Worm (Caenorhabditis elegans): ENCODE data around the gene T25D3.3.

T25D3.3 gene

DNA sequence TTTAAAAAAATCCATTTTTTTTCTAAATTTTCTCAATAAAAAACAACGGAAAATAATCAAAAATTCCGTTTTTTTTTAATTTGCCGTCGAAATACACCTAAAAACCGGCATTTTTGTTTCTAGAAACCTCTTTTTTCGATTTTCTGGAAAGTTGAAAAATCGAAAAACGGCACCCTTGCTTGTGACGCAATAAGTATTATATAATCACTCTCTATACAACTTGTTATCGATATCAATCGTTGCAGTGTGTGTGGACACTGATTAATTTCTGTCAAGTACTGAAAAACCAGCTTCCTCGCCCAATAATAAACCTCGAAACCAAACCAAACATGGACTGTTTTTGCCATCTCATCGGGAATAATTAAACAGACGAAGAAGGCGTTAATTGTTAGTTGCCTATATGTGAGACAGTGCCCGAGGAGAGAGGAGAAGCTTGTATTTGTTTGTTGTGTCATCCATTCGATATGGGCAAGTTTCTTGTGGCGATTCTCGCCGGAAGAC, 4.7 kb downstream of the T25D3.3 start:
- no peak for TF ChIP-seq T22C8.4 (GFP tag; IDR thresholded peaks at IDR 0.05)
- no peak for TF ChIP-seq med-1 (GFP tag; optimal IDR thresholded peaks at IDR 0.05; ENCODE audit: insufficient read depth)

DNA sequence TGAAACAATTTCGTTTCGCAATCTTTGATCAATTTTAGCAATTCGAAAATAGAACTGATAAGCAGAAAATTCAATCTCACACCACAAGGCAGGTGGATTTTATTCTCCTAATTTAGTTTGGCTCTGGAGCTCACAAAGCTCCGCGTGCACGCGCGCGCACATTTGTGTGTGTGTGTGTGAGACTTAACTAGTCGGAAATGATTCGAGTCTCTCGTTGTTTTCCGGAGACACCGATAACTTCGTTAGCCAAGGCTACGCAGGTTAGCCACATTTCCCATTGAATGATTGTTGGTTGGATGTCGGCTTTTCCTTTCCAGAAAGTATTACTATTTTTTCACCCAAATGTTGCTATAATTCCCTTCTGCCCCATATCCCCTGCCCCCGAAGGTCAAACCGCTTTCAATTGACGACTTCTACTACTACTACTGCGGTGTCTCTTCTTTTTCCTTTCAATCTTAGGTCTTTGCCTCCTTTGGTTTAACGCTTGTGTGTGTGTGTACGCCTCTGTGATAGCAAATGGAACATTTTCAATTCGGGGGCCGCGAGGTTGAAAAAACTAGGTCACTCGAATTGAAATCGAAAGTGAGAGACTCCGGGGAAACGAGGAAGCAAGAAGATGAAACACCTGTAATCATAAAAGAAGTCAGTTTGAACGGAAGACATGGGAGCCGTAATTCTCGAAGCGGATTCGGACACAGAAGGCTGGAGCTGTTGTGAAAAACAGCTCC, 5.8 kb downstream of the T25D3.3 start:
- TF ChIP-seq med-1 (GFP tag; optimal IDR thresholded peaks at IDR 0.05; ENCODE audit: insufficient read depth) (no peak), cog-1 (tag; optimal IDR thresholded peaks at IDR 0.05) (no peak), klf-2 (GFP tag; conservative IDR thresholded peaks at IDR 0.05) (no peak), tab-1 (GFP tag; IDR thresholded peaks at IDR 0.05) (no peak), T22C8.4 (GFP tag; IDR thresholded peaks at IDR 0.05) (no peak), ref-1 (GFP tag; conservative IDR thresholded peaks at IDR 0.05) (no peak), ztf-23 (GFP tag; IDR thresholded peaks at IDR 0.05) (no peak), flt-1 (GFP tag; IDR thresholded peaks at IDR 0.05) (no peak), ztf-29 (GFP tag; IDR thresholded peaks at IDR 0.05) (no peak)

DNA sequence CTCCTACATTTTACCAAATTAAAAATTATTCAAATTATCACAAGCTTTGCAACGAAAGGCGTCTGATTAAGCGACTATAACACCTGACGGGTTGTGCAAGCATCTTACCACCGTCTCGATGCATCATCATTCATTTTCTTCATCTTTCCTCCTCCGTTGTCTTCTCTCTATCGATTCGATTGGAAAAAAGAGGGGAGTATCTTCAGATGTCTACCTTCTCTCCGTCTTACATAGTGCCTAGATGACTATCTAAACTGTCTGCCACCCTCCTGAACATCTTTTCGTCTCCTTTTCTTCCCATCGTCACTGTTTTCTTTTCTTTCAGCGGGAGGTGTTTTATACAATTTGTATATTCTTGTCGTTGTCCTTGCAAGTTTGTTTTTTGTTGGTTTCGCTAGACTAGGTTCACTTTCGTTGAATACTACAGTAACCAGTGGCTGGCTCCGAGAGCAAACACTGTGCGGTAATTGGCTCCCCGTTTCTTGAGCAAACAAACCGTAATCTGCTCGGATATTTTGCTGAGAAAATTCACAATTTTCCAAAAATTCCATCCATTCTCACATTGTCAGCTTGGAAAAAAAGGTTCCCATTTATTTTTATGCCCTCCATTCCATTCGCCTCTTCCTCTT, 7.0 kb downstream of the T25D3.3 start:
- no peak for TF ChIP-seq ztf-29 (GFP tag; IDR thresholded peaks at IDR 0.05)
- no peak for TF ChIP-seq ref-1 (GFP tag; conservative IDR thresholded peaks at IDR 0.05)
- TF ChIP-seq T22C8.4 (GFP tag; IDR thresholded peaks at IDR 0.05): peak; percentile 43; the same call in 1 of the 2 replicates
- TF ChIP-seq med-1 (GFP tag; optimal IDR thresholded peaks at IDR 0.05; ENCODE audit: insufficient read depth): no peak
- peak; percentile 38 for TF ChIP-seq cog-1 (tag; optimal IDR thresholded peaks at IDR 0.05)

DNA sequence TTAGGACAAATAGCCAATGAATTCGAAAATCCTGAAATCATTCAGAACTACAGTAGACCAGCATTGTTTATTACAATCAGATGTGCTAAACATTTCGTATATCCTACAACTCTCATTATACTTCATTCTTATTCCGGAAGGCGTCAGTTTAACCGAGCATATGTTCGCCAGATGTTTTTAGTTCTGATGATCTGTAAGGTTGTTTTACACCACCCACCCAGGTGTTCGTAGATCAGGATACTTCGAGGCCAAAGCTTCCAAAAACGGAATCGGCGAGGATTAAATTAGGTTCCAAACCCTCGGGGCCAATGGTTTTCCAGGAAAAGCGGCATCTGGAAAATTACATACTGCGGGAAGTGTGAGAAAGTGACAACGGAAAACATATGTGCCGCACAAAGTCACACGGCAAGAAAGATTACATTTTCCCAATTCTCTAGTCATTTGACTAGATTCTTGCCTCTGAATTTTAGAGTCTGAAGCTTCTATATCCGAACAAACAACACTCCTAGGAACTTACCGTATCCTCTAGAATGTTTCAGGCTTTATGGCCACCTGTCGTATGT, 8.3 kb downstream of the T25D3.3 start:
- TF ChIP-seq klf-2 (GFP tag; conservative IDR thresholded peaks at IDR 0.05): no peak
- no peak for TF ChIP-seq med-1 (GFP tag; optimal IDR thresholded peaks at IDR 0.05; ENCODE audit: insufficient read depth)

DNA sequence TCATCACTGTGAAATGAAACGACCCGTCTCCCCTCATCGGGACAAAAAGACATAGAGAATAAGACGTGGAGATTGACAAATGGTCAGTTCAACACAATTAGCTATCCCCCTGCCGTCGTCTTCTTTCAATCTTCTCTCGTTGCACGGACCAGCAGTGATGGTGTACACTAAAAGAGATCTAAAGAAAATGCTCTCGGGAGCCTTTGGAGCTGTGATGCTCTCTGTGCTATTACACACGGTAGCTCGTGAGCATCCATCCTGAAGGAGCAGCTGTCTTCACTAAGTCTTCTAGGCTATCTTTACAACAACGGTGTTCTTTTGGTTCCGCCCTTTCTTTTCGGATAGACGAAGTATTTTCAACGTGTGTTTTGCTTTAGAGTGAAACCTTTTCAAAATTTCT, 8.9 kb downstream of the T25D3.3 start:
- TF ChIP-seq med-1 (GFP tag; optimal IDR thresholded peaks at IDR 0.05; ENCODE audit: insufficient read depth): no peak
- TF ChIP-seq klf-2 (GFP tag; conservative IDR thresholded peaks at IDR 0.05): no peak
- no peak for TF ChIP-seq tab-1 (GFP tag; IDR thresholded peaks at IDR 0.05)
- TF ChIP-seq ztf-23 (GFP tag; IDR thresholded peaks at IDR 0.05): no peak
- 0 out of 2 replicates have a peak, but pooled peaks have one; percentile 31 for TF ChIP-seq flt-1 (GFP tag; IDR thresholded peaks at IDR 0.05)
- TF ChIP-seq cog-1 (tag; optimal IDR thresholded peaks at IDR 0.05): peak; percentile 34

- TF ChIP-seq T22C8.4 (GFP tag; IDR thresholded peaks at IDR 0.05): no peak
- no peak for TF ChIP-seq klf-2 (GFP tag; conservative IDR thresholded peaks at IDR 0.05)
- no peak for TF ChIP-seq med-1 (GFP tag; optimal IDR thresholded peaks at IDR 0.05; ENCODE audit: insufficient read depth)
- TF ChIP-seq ref-1 (GFP tag; conservative IDR thresholded peaks at IDR 0.05): no peak
- TF ChIP-seq flt-1 (GFP tag; IDR thresholded peaks at IDR 0.05): no peak
- no peak for TF ChIP-seq cog-1 (tag; optimal IDR thresholded peaks at IDR 0.05)
- no peak for TF ChIP-seq ztf-29 (GFP tag; IDR thresholded peaks at IDR 0.05)
- TF ChIP-seq tab-1 (GFP tag; IDR thresholded peaks at IDR 0.05): no peak
- TF ChIP-seq ztf-23 (GFP tag; IDR thresholded peaks at IDR 0.05): no peak
These were observed 9.8 kb downstream of the T25D3.3 start, which contains the start of gene etr-1 for ce11 chrII:162182-162581. etr-1 (plus strand) TSS chrII:162374.

DNA sequence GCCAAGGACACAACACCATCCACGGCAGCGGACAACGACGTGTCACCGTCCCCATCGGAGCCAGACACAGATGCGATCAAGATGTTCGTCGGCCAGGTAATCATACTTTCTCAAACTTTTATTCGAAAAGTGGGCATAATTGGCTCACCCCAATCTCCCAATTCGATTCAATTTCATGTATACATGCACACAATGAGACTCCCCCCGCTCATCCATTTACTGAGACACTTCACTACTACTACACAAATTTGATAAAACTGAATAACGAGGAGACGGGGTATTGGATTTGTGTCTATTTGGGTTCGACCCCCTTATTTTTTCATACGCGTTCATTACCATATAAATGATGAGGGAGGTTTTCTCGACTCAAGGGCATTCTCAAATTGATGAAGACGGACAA, 10.8 kb downstream of the T25D3.3 start:
- TF ChIP-seq tab-1 (GFP tag; IDR thresholded peaks at IDR 0.05) (no peak), med-1 (GFP tag; optimal IDR thresholded peaks at IDR 0.05; ENCODE audit: insufficient read depth) (no peak)

- TF ChIP-seq med-1 (GFP tag; optimal IDR thresholded peaks at IDR 0.05; ENCODE audit: insufficient read depth) (no peak), flt-1 (GFP tag; IDR thresholded peaks at IDR 0.05) (no peak), ztf-29 (GFP tag; IDR thresholded peaks at IDR 0.05) (no peak), ztf-23 (GFP tag; IDR thresholded peaks at IDR 0.05) (no peak)
These were observed 21.3 kb downstream of the T25D3.3 start, which contains the start of gene T01D1.7 for ce11 chrII:173679-174078. T01D1.7 (minus strand) TSS chrII:173779.

DNA sequence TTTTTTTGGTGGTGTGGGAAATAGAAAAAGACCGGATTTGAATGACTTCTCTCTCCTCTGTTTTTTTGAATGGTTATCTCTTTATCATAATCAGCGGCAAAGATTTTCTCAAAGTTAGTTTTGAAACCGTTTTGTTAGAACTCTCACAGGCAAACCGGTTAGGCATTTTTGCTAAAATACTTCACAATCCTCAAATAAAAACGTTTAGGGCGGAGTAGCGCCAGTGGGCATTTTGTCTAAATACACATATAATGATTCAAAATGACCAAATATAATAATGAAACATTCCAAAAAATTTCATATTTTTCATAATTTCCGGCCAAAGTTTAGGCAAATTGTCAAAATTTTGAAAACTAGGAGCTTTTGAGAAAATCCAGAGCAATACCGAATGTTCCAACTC, 23.5 kb downstream of the T25D3.3 start, which contains the start of gene T01D1.3:
Gene T01D1.3, minus strand, starts transcription at position 101 of the 400 bp plus-strand sequence.
- TF ChIP-seq flt-1 (GFP tag; IDR thresholded peaks at IDR 0.05): no peak
- no peak for TF ChIP-seq klf-2 (GFP tag; conservative IDR thresholded peaks at IDR 0.05)
- no peak for TF ChIP-seq T22C8.4 (GFP tag; IDR thresholded peaks at IDR 0.05)
- TF ChIP-seq med-1 (GFP tag; optimal IDR thresholded peaks at IDR 0.05; ENCODE audit: insufficient read depth): no peak
- TF ChIP-seq ref-1 (GFP tag; conservative IDR thresholded peaks at IDR 0.05): no peak
- no peak for TF ChIP-seq ztf-29 (GFP tag; IDR thresholded peaks at IDR 0.05)
- no peak for TF ChIP-seq cog-1 (tag; optimal IDR thresholded peaks at IDR 0.05)
- TF ChIP-seq ztf-23 (GFP tag; IDR thresholded peaks at IDR 0.05): no peak
- TF ChIP-seq tab-1 (GFP tag; IDR thresholded peaks at IDR 0.05): no peak

DNA sequence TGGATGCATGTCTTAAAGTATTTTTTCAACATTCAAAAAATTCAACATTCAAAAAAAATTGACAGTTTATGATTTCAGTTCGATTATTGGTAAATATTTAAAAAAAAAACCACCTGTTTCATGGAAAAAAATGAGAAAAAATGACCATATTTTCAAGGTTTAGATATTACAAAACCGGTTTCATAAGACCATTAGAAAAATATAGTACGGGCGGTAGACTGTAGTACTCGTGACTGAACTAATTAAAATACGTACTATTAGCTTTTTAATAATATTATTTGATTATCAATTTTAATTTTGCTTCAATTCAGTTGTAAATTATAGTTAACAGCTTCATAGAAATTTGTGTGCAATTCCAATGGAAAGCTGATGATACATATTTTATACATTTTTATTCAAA, 24.2 kb downstream of the T25D3.3 start:
- TF ChIP-seq ref-1 (GFP tag; conservative IDR thresholded peaks at IDR 0.05): no peak

All from whole organism, midembryonic.